Fruit fly (Drosophila melanogaster) whole organism: ENCODE data around the gene CG31546.

Experiments used
- CG8478 ChIP-seq: fragments of >200 bp; optimal IDR thresholded peaks from 2 replicates; lab custom pipeline; 2018; ENCODE audit warnings: inconsistent platforms
- Dll ChIP-seq: fragments of >200 bp; optimal IDR thresholded peaks from 2 replicates; lab custom pipeline; 2017
- EcR ChIP-seq, 2 experiments: fragments of >200 bp; optimal IDR thresholded peaks; 2 replicates each; lab custom pipeline; 2017; ENCODE audit warnings: missing biosample characterization in 2 of 2, missing genetic modification characterization in 2 of 2, missing genetic modification reagents in 2 of 2
- pan ChIP-seq: fragments of >200 bp; optimal IDR thresholded peaks from 2 replicates; lab custom pipeline; 2017
- psq ChIP-seq: fragments of >200 bp; optimal IDR thresholded peaks from 2 replicates; lab custom pipeline; 2017
- usp ChIP-seq: fragments of >200 bp; optimal IDR thresholded peaks from 2 replicates; lab custom pipeline; 2017; ENCODE audit warnings: missing biosample characterization, missing genetic modification characterization, mixed read lengths

Gene CG31546

dm6 chr3R:5635524-5635923, at the start of gene CG31546:
TSS of gene CG31546 (minus strand) at chr3R:5635624.
- TF ChIP-seq Dll (no peak), CG8478 (lab: Kevin White, UChicago) (no peak), psq (lab: Kevin White, UChicago) (no peak), pan (lab: Kevin White, UChicago) (no peak), usp (GFP tag; lab: Kevin White, UChicago) (no peak), EcR (GFP tag; optimal IDR thresholded peaks at IDR 0.05; lab: Kevin White, UChicago) (no peak)

- TF ChIP-seq EcR (GFP tag; optimal IDR thresholded peaks at IDR 0.05; lab: Kevin White, UChicago): no peak
- no peak for TF ChIP-seq pan (lab: Kevin White, UChicago)
- TF ChIP-seq psq (lab: Kevin White, UChicago): no peak
- TF ChIP-seq Dll: no peak
Observed at dm6 chr3R:5684550-5685118, 49.2 kb upstream of the CG31546 start.

dm6 chr3R:5682921-5683748, 47.7 kb upstream of the CG31546 start:
- no peak for TF ChIP-seq usp (GFP tag; lab: Kevin White, UChicago)
- TF ChIP-seq CG8478 (lab: Kevin White, UChicago): no peak
- TF ChIP-seq EcR (GFP tag; optimal IDR thresholded peaks at IDR 0.05; lab: Kevin White, UChicago): no peak
- no peak for TF ChIP-seq Dll

- TF ChIP-seq usp (GFP tag; lab: Kevin White, UChicago) (no peak), psq (lab: Kevin White, UChicago) (no peak), pan (lab: Kevin White, UChicago) (no peak), EcR (GFP tag; optimal IDR thresholded peaks at IDR 0.05; lab: Kevin White, UChicago) (no peak), CG8478 (lab: Kevin White, UChicago) (no peak), Dll (no peak)
Observed at dm6 chr3R:5682238-5682637, 46.8 kb upstream of the CG31546 start.

- no peak for TF ChIP-seq pan (lab: Kevin White, UChicago)
- no peak for TF ChIP-seq psq (lab: Kevin White, UChicago)
- TF ChIP-seq EcR (GFP tag; optimal IDR thresholded peaks at IDR 0.05; lab: Kevin White, UChicago): no peak
- no peak for TF ChIP-seq usp (GFP tag; lab: Kevin White, UChicago)
- TF ChIP-seq Dll: no peak
- no peak for TF ChIP-seq CG8478 (lab: Kevin White, UChicago)
Observed at dm6 chr3R:5672658-5673217, 37.3 kb upstream of the CG31546 start.

dm6 chr3R:5671795-5672657, 36.6 kb upstream of the CG31546 start:
- TF ChIP-seq usp (GFP tag; lab: Kevin White, UChicago) (no peak), Dll (no peak), EcR (GFP tag; optimal IDR thresholded peaks at IDR 0.05; lab: Kevin White, UChicago) (no peak), pan (lab: Kevin White, UChicago) (no peak), psq (lab: Kevin White, UChicago) (no peak), CG8478 (lab: Kevin White, UChicago) (no peak)

dm6 chr3R:5671265-5671663, 35.8 kb upstream of the CG31546 start:
- TF ChIP-seq Dll (no peak), usp (GFP tag; lab: Kevin White, UChicago) (no peak)

dm6 chr3R:5670660-5671264, 35.3 kb upstream of the CG31546 start:
- TF ChIP-seq pan (lab: Kevin White, UChicago) (no peak), psq (lab: Kevin White, UChicago) (no peak), Dll (no peak), CG8478 (lab: Kevin White, UChicago) (no peak), EcR (GFP tag; optimal IDR thresholded peaks at IDR 0.05; lab: Kevin White, UChicago) (no peak), usp (GFP tag; lab: Kevin White, UChicago) (no peak)

dm6 chr3R:5669740-5670659, 34.6 kb upstream of the CG31546 start:
- no peak for TF ChIP-seq usp (GFP tag; lab: Kevin White, UChicago)
- no peak for TF ChIP-seq pan (lab: Kevin White, UChicago)
- no peak for TF ChIP-seq psq (lab: Kevin White, UChicago)
- no peak for TF ChIP-seq Dll
- no peak for TF ChIP-seq EcR (GFP tag; optimal IDR thresholded peaks at IDR 0.05; lab: Kevin White, UChicago)
- no peak for TF ChIP-seq CG8478 (lab: Kevin White, UChicago)
